Worm (Caenorhabditis elegans) whole organism, early embryonic: ENCODE results near the gene clec-161.

Experiments used
- ama-1 ChIP-seq: fragments of 150-350 bp; optimal IDR thresholded peaks from 2 replicates; lab custom pipeline; 2014
- pes-1 ChIP-seq: fragments of 200-800 bp; sonication (Bioruptor generic); IDR thresholded peaks from 2 replicates; pipeline ENCODE4 v1.3.6; 2022; ENCODE audit warnings: missing genetic modification reagents, missing genetic modification characterization, missing compliant biosample characterization

DNA sequence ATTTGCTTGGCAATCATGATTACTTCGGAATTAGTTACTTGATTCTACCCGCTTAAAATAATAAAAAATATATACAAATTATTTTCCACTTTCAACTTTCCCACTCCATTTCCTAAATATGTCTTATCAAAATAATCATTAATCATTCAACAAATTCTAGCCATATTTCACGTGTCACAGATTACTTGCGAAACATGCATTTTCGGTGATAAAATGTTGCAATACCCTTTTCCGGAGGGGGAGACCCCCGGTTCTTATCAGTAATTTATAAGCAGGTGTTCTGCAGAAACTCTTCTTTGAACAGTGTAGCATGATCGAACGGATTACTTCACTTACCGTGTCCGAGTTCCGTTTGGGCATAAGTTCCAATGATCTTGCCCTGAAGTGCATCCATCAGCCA is 18.3 kb downstream of the clec-161 start:
- TF ChIP-seq pes-1 (GFP tag; lab: Robert Waterston, UW): no peak
- TF ChIP-seq ama-1 (lab: Kevin White, UChicago): no peak
